Worm (Caenorhabditis elegans): ENCODE data around the gene rpl-11.2.
A peak's percentile ranks its signal among the peaks of the same experiment; 100 is the strongest.

The rpl-11.2 gene

ce11 chrX:2210164-2210563 lies 32.3 kb downstream of the rpl-11.2 start:
- no peak for TF ChIP-seq dmd-4 (tag; optimal IDR thresholded peaks at IDR 0.05)
- TF ChIP-seq peb-1 (tag; optimal IDR thresholded peaks at IDR 0.05), result peak; percentile 100

ce11 chrX:2208391-2208790 lies 34.0 kb downstream of the rpl-11.2 start:
- peak; percentile 43 for TF ChIP-seq blmp-1 (tag; optimal IDR thresholded peaks at IDR 0.05; ENCODE audit: insufficient read depth)
- TF ChIP-seq sma-9 (GFP tag; optimal IDR thresholded peaks at IDR 0.05), result peak; percentile 7
- TF ChIP-seq sma-9 (tag; optimal IDR thresholded peaks at IDR 0.05), result no peak
- no peak for TF ChIP-seq nhr-129 (tag; optimal IDR thresholded peaks at IDR 0.05)
- peak; percentile 39 for TF ChIP-seq egl-27 (tag; optimal IDR thresholded peaks at IDR 0.05)
- peak; percentile 5 for TF ChIP-seq ceh-16 (tag; optimal IDR thresholded peaks at IDR 0.05)

ce11 chrX:2204963-2205362 lies 37.5 kb downstream of the rpl-11.2 start, which contains the start of gene T24C12.4:
T24C12.4 (minus strand) TSS chrX:2205063.
- no peak for TF ChIP-seq F13H6.1 (tag; optimal IDR thresholded peaks at IDR 0.05)
- no peak for TF ChIP-seq dmd-4 (tag; optimal IDR thresholded peaks at IDR 0.05)
- TF ChIP-seq alr-1 (tag; optimal IDR thresholded peaks at IDR 0.05), result no peak
- no peak for TF ChIP-seq nhr-21 (tag; optimal IDR thresholded peaks at IDR 0.05)
- no peak for TF ChIP-seq unc-39 (tag; optimal IDR thresholded peaks at IDR 0.05)
- no peak for TF ChIP-seq mbf-1 (tag; optimal IDR thresholded peaks at IDR 0.05)
- no peak for TF ChIP-seq elt-1 (tag; optimal IDR thresholded peaks at IDR 0.05)
- no peak for TF ChIP-seq nhr-77 (tag; optimal IDR thresholded peaks at IDR 0.05)
- no peak for TF ChIP-seq aly-2 (tag; optimal IDR thresholded peaks at IDR 0.05)
- TF ChIP-seq skn-1 (tag; optimal IDR thresholded peaks at IDR 0.05), result no peak
- TF ChIP-seq Y55F3AM.14 (GFP tag; optimal IDR thresholded peaks at IDR 0.05), result no peak

ce11 chrX:2203760-2204159 lies 38.7 kb downstream of the rpl-11.2 start, which contains the start of gene T24C12.3:
T24C12.3 (minus strand) TSS chrX:2203893.
- peak; percentile 80 for TF ChIP-seq fos-1 (tag; optimal IDR thresholded peaks at IDR 0.05)
- TF ChIP-seq unc-62 (GFP tag; optimal IDR thresholded peaks at IDR 0.05), result no peak
- TF ChIP-seq unc-55 (GFP tag; optimal IDR thresholded peaks at IDR 0.05), result no peak
- TF ChIP-seq nhr-25 (tag; optimal IDR thresholded peaks at IDR 0.05), result no peak
- no peak for TF ChIP-seq peb-1 (tag; optimal IDR thresholded peaks at IDR 0.05)
- no peak for TF ChIP-seq ZK546.5 (tag; optimal IDR thresholded peaks at IDR 0.05)
- no peak for TF ChIP-seq sem-4 (tag; optimal IDR thresholded peaks at IDR 0.05)
- TF ChIP-seq R02D3.7 (tag; optimal IDR thresholded peaks at IDR 0.05), result no peak

ce11 chrX:2199140-2199539 lies 43.3 kb downstream of the rpl-11.2 start, which contains the start of gene T24C12.1:
T24C12.1 (plus strand) TSS chrX:2199440.
- no peak for TF ChIP-seq mab-5 (tag; optimal IDR thresholded peaks at IDR 0.05)
- no peak for TF ChIP-seq elt-3 (tag; optimal IDR thresholded peaks at IDR 0.05)
- no peak for TF ChIP-seq gmeb-1 (tag; optimal IDR thresholded peaks at IDR 0.05)
- no peak for TF ChIP-seq fos-1 (tag; optimal IDR thresholded peaks at IDR 0.05)
- TF ChIP-seq unc-39 (tag; optimal IDR thresholded peaks at IDR 0.05), result no peak
- no peak for TF ChIP-seq R02D3.7 (tag; optimal IDR thresholded peaks at IDR 0.05)

ce11 chrX:2197444-2197843 lies 45.0 kb downstream of the rpl-11.2 start:
- TF ChIP-seq mbf-1 (tag; optimal IDR thresholded peaks at IDR 0.05) (no peak), blmp-1 (tag; optimal IDR thresholded peaks at IDR 0.05; ENCODE audit: insufficient read depth) (no peak), mdl-1 (tag; optimal IDR thresholded peaks at IDR 0.05) (no peak), sma-3 (GFP tag; optimal IDR thresholded peaks at IDR 0.05) (no peak), nhr-10 (tag; optimal IDR thresholded peaks at IDR 0.05) (no peak), nhr-23 (tag; optimal IDR thresholded peaks at IDR 0.05) (no peak), unc-62 (GFP tag; optimal IDR thresholded peaks at IDR 0.05) (no peak), lin-11 (tag; optimal IDR thresholded peaks at IDR 0.05) (no peak), nhr-77 (tag; optimal IDR thresholded peaks at IDR 0.05) (no peak), gmeb-1 (tag; optimal IDR thresholded peaks at IDR 0.05) (no peak), ztf-1 (GFP tag; conservative IDR thresholded peaks at IDR 0.05) (no peak)

All from whole organism, L2 larva.